Fruit fly (Drosophila melanogaster) Kc167 (cell line): ENCODE measurements around the gene PolD1.

Experiments used
- insv ChIP-seq: fragments of >200 bp; optimal IDR thresholded peaks from 3 replicates; lab custom pipeline; 2018; ENCODE audit warnings: missing external identifiers
- psq ChIP-seq: fragments of >200 bp; optimal IDR thresholded peaks from 2 replicates; lab custom pipeline; 2017; ENCODE audit warnings: missing external identifiers
- ttk ChIP-seq: sonication (Bioruptor generic); optimal IDR thresholded peaks from 2 replicates; lab custom pipeline; 2017; ENCODE audit warnings: missing external identifiers

DNA sequence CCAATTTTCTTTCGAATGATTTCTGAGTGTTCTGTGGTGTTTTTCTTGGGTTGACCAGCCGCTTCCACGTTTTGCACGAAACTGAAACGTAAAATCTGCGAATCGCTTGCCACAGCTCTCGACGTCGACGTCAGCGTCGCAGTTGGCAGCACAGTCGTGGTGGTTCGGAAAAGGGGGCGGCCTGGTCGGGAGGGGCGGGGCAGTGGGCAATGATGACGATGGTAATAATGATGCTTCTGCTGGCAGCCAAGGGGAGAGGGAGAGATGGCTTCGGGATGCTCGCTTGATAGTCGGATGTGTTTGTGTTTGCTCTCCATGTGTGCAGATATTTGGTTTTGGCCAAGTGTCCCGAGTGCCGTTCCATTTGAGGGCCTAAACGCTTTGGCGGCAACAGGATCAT lies 34.7 kb downstream of the PolD1 start:
- TF ChIP-seq insv (lab: Kevin White, UChicago) (no peak), ttk (lab: Kevin White, UChicago) (no peak), psq (lab: Kevin White, UChicago) (no peak)
